Fruit fly (Drosophila melanogaster): Measurements from ENCODE around the gene CG12589.

The CG12589 gene

DNA sequence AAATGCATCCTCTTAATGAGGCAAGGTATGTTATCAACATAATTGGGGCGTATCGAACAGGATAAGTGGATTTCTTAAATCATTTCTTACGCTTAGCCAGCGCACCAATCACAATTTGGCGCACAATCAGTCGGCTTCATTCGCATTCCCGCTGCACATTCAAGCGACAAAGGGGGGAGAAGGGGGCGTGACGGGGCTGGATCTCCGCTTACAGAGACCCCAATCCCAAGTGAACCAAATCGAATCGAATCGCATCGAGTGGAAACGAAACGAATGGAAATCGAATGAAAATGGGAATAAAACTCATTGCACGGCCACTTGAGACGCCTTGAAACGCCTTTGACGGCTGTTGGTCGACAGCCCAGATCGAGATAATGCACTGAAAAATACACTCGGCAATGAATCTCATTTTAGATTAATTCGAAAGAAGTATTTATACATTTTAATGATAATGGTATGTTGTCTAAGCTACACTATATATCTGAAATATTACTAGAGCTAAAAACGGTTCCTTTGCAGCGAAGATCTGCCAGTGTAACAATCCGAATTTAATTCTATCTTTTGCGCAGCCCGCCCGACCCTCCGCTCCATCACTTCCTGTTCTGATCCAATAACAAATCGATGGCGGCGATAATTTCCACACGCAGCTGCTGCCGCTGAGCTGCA is 43.5 kb downstream of the CG12589 start:
- no peak for TF ChIP-seq noc (tag; optimal IDR thresholded peaks at IDR 0.05)

DNA sequence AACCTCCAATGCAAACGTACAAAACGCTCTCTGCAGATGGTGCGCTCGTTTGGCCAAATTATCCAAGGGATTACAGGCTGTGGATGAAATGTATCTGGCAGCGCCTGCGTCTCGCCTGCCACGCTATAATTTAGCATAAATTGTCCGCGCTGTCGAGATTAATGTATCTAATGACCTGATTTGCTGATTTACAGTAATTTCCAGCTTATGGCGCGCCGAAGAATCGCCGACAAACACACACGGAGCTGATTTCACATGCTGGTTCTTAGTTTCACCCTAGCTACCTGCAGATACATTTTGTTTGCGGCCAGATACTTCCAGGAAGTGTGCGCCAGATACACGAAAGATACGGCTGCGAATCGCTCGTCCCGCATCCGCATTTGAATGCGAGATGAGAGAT is 44.5 kb downstream of the CG12589 start:
- TF ChIP-seq noc (tag; optimal IDR thresholded peaks at IDR 0.05): no peak

DNA sequence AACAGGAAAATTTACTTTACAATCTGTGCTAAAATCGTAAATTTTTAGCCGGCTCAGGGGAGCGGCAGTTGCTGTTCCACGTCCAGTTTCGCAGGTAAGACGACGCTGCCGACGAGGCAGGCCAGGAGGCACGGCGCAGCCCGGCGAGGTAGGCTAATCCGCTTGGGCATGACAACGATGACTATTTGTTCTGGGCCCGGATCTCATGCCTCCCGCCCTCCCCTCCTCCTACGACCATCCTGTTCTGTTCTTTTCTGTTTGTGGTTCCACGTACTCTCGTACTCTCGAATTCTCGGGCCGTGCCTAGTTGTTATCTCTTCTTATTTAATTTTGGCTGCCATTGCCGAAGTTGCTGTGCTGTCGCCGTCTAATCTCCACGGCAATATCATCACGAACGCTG is 48.5 kb downstream of the CG12589 start:
- TF ChIP-seq noc (tag; optimal IDR thresholded peaks at IDR 0.05): no peak

DNA sequence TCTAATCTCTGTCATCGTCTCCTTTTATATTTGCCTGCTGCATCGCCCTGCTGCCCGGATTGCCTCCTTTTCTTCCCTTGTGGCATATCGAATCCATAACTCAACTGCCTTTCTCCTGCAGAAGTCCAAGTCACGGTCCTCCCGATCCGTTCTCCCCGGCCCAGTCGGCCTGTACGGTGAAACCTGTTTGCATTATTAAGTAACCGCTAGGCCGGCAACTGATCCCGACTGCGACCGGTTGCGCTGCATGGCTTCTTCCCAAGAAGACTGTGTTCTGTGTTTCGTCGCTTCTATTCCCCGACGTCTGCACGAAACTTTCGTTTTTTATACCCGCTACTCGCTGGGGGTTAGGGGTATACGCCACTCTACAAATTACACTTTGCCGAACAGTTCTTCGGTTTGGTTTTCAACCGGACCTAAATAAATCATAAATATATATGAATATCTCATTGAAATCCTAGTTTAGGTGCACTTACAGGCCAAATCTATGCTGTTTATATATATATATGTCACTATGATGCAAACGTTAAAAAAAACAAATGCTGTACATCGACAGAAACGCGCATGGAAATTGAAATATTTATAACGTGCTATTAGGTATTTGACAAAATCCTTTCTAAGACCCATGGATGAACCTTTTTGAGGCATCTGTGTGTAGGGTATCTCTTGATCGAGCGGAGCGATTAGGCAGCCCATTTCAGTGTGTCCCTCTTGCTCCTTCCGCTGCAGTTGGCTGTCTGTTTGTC is 49.1 kb downstream of the CG12589 start:
- TF ChIP-seq noc (tag; optimal IDR thresholded peaks at IDR 0.05): no peak

DNA sequence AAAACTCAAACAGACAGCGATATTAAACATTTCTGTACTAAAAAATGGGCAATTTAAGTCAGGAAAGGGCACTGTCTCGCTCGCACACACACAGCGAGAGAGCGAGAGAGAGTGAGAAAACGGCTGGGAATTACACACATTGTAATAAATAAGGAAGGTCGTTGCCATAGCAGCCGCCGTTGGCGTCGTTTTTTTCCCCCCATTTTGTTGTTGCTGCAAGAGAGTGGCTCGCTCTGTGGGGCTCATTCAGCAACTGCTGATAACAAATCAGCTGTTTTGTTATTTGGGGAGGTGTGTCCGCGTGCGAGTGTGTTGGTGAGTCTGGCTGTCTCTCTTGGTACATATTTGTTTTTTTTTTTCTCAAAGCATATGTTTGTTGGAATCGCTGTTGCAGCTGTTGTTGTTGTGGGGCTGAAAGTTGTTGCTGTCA is 50.9 kb downstream of the CG12589 start:
- no peak for TF ChIP-seq noc (tag; optimal IDR thresholded peaks at IDR 0.05)
